Worm (Caenorhabditis elegans): ENCODE results near the gene clc-5.

clc-5 gene

ce11 chrX:7480756-7481155, 47.4 kb downstream of the clc-5 start, which contains the start of gene F48E3.9:
Gene F48E3.9 (plus strand): TSS chrX:7481056.
- TF ChIP-seq unc-62 (GFP tag; optimal IDR thresholded peaks at IDR 0.05) = no peak

Measured in whole organism, dauer.